Worm (Caenorhabditis elegans) whole organism, midembryonic: ENCODE results near the gene C50F4.16.

ENCODE experiments used
- cog-1 ChIP-seq: sonication (generic microtip); optimal IDR thresholded peaks from 2 replicates; lab custom pipeline; 2016; ENCODE audit warnings: missing genetic modification characterization, missing compliant biosample characterization
- flt-1 ChIP-seq: fragments of 200-800 bp; sonication (Bioruptor generic); IDR thresholded peaks from 2 replicates; pipeline ENCODE4 v1.3.6; 2022; ENCODE audit warnings: missing genetic modification characterization, missing compliant biosample characterization
- med-1 ChIP-seq: sonication (generic microtip); optimal IDR thresholded peaks from 2 replicates; lab custom pipeline; 2017; ENCODE audit warnings: missing genetic modification characterization, mild to moderate bottlenecking, missing compliant biosample characterization, antibody characterized with exemption, missing genetic modification reagents; ENCODE audit not compliant: insufficient read depth
- ref-1 ChIP-seq: fragments of 200-800 bp; sonication (Bioruptor generic); conservative IDR thresholded peaks from 2 replicates; pipeline ENCODE4 v1.3.6; 2022; ENCODE audit warnings: missing genetic modification reagents, missing genetic modification characterization, missing compliant biosample characterization

ce11 chrV:9500826-9501451 lies 40.5 kb downstream of the C50F4.16 start, which contains the start of gene swt-5:
- no peak for TF ChIP-seq ref-1 (GFP tag; lab: Robert Waterston, UW)
- TF ChIP-seq cog-1 (tag; lab: Kevin White, UChicago): no peak
- no peak for TF ChIP-seq med-1 (GFP tag; lab: Kevin White, UChicago)
- no peak for TF ChIP-seq flt-1 (GFP tag; lab: Robert Waterston, UW)
